Fruit fly (Drosophila melanogaster): Measurements from ENCODE around the gene CG8673.

DNA sequence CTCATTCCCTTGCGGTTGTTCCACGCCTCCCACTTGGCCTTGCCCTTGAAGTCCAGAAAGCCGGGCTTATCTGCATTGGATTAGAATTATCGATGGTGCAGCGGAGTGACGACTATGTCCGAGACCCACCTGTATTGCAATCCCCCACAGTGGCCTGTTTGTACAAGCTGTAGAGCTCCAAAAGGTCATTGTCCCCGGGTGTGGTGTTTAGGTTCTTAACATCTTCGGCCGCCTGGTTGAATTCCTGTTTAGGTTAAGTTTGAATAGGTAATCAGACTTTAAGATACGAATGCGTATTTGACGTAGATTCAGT, 37.8 kb downstream of the CG8673 start:
- no peak for TF ChIP-seq CG16779 (tag; optimal IDR thresholded peaks at IDR 0.05)
- TF ChIP-seq CG7368 (GFP tag; optimal IDR thresholded peaks at IDR 0.05) = no peak
- TF ChIP-seq Hr39 (GFP tag; optimal IDR thresholded peaks at IDR 0.05) = no peak
- TF ChIP-seq CG6792 (GFP tag; optimal IDR thresholded peaks at IDR 0.05) = no peak
- TF ChIP-seq Ets96B (tag; optimal IDR thresholded peaks at IDR 0.05) = no peak
- TF ChIP-seq Sox102F (GFP tag; optimal IDR thresholded peaks at IDR 0.05) = no peak
- TF ChIP-seq fd85E (GFP tag; optimal IDR thresholded peaks at IDR 0.05) = no peak
- TF ChIP-seq CG6276 (GFP tag; optimal IDR thresholded peaks at IDR 0.05) = no peak
- TF ChIP-seq Gug (GFP tag; IDR thresholded peaks at IDR 0.05) = no peak
- no peak for TF ChIP-seq CG3919 (GFP tag; optimal IDR thresholded peaks at IDR 0.05)
- TF ChIP-seq CG6854 (GFP tag; optimal IDR thresholded peaks at IDR 0.05) = no peak

All from whole organism, prepupa.